Worm (Caenorhabditis elegans) whole organism, early embryonic: Measurements from ENCODE around the gene sams-1.

ENCODE experiments used
- aly-1 ChIP-seq: sonication (generic microtip); optimal IDR thresholded peaks from 2 replicates; lab custom pipeline; 2016; ENCODE audit warnings: missing genetic modification characterization, missing compliant biosample characterization
- ama-1 ChIP-seq: fragments of 150-350 bp; optimal IDR thresholded peaks from 2 replicates; lab custom pipeline; 2014
- hmbx-1 ChIP-seq: sonication (generic microtip); optimal IDR thresholded peaks from 2 replicates; lab custom pipeline; 2016; ENCODE audit warnings: mild to moderate bottlenecking, missing genetic modification characterization, missing compliant biosample characterization
- hnd-1 ChIP-seq: sonication (generic microtip); optimal IDR thresholded peaks from 2 replicates; lab custom pipeline; 2016; ENCODE audit warnings: missing genetic modification characterization, missing compliant biosample characterization
- pes-1 ChIP-seq: fragments of 200-800 bp; sonication (Bioruptor generic); IDR thresholded peaks from 2 replicates; pipeline ENCODE4 v1.3.6; 2022; ENCODE audit warnings: missing genetic modification reagents, missing genetic modification characterization, missing compliant biosample characterization
- tbx-37 ChIP-seq: fragments of 200-800 bp; sonication (Bioruptor generic); conservative IDR thresholded peaks from 2 replicates; pipeline ENCODE4 v1.3.6; 2022; ENCODE audit warnings: missing genetic modification reagents, missing genetic modification characterization, missing compliant biosample characterization

DNA sequence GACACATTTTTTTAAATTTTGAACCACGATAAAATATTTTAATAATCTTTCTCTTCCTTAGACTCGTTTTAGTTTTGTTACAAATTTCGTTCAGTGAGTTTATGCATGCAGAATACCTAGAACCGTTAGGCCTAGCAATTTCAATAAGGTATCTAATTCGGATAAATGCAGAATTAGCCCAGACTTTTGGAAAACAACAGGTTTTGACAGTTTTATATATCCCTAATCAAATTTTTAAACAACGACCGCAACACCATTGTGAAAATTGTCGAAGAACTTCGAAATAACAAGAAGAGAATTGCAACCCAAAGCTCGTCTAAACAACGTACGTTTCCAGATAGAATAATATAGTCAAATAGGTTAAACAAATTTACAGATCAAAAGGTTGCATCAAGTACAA, 47.8 kb upstream of the sams-1 start, which contains the start of gene Y62H9A.16:
- no peak for TF ChIP-seq pes-1 (GFP tag; lab: Robert Waterston, UW)
- no peak for TF ChIP-seq ama-1 (lab: Kevin White, UChicago)
- no peak for TF ChIP-seq hmbx-1 (tag; lab: Kevin White, UChicago)
- TF ChIP-seq hnd-1 (tag; lab: Kevin White, UChicago) = no peak
- TF ChIP-seq aly-1 = no peak
- TF ChIP-seq tbx-37 = no peak
